Worm (Caenorhabditis elegans): ENCODE measurements around the gene tgn-38.

tgn-38 gene

ce11 chrIV:12029074-12029473 is at the start of gene tgn-38:
TSS of gene tgn-38 (minus strand) at chrIV:12029174.
- no peak for TF ChIP-seq unc-39 (tag; optimal IDR thresholded peaks at IDR 0.05)
- TF ChIP-seq nhr-12 (tag; optimal IDR thresholded peaks at IDR 0.05): no peak
- no peak for TF ChIP-seq cnd-1 (tag; optimal IDR thresholded peaks at IDR 0.05)
- TF ChIP-seq ceh-83 (GFP tag; optimal IDR thresholded peaks at IDR 0.05): no peak
- TF ChIP-seq sptf-1 (tag; optimal IDR thresholded peaks at IDR 0.05): no peak
- TF ChIP-seq lin-32 (GFP tag; optimal IDR thresholded peaks at IDR 0.05): no peak
- TF ChIP-seq bed-3 (GFP tag; optimal IDR thresholded peaks at IDR 0.05): no peak
- TF ChIP-seq flh-1 (GFP tag; optimal IDR thresholded peaks at IDR 0.05): no peak

DNA sequence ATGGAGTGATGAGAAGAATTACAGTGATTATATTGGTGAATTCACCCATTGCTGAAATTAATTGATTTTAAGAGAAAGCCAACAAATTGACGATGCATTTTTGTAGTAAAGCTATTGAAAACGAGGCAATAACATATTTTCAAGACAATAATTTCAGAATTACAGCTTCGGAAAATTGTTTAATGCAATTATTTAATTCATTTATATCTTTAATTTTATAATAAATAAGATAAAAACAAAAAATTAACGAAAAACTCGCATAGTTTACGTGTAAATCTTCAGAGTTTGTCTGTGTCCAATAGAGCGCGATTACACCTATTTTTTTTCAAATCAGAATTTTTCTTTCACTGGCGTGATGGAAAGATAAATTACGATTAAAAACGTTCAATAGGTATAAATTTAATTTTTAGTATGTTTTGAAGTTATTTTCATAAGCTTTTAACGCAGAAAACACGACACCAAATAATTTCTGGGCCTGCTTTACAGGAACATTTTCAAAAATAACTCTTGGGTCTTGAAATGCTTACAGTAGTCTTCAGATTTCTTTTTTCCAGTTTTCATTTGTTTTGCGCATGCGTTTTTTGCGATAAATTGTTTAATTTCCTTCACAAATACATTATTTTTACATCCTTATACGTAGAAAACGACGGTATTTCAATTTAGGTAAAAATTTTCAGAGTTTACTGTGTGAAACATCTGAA is 49.3 kb upstream of the tgn-38 start, which contains the start of gene tmed-1:
Gene tmed-1 (minus strand): TSS at position 51 of the 701 bp plus-strand sequence.
- TF ChIP-seq unc-39 (tag; optimal IDR thresholded peaks at IDR 0.05) (no peak), zip-8 (tag; optimal IDR thresholded peaks at IDR 0.05) (no peak), flh-1 (GFP tag; optimal IDR thresholded peaks at IDR 0.05) (no peak), unc-62 (GFP tag; optimal IDR thresholded peaks at IDR 0.05) (no peak), elt-3 (tag; optimal IDR thresholded peaks at IDR 0.05) (no peak), hlh-1 (tag; optimal IDR thresholded peaks at IDR 0.05) (no peak), sptf-1 (tag; optimal IDR thresholded peaks at IDR 0.05) (no peak), drap-1 (GFP tag; optimal IDR thresholded peaks at IDR 0.05) (no peak), pha-4 (tag; optimal IDR thresholded peaks at IDR 0.05) (no peak), mls-2 (tag; optimal IDR thresholded peaks at IDR 0.05) (no peak)

ce11 chrIV:12075497-12075896 is 46.5 kb upstream of the tgn-38 start, which contains the start of gene K08E4.7:
TSS of gene K08E4.7 (plus strand) at chrIV:12075797.
- TF ChIP-seq M03D4.4 (tag; optimal IDR thresholded peaks at IDR 0.05) (no peak), nhr-12 (tag; optimal IDR thresholded peaks at IDR 0.05) (no peak), ces-1 (GFP tag; optimal IDR thresholded peaks at IDR 0.05) (no peak), hlh-1 (tag; optimal IDR thresholded peaks at IDR 0.05) (no peak), ceh-83 (GFP tag; optimal IDR thresholded peaks at IDR 0.05) (no peak), blmp-1 (tag; optimal IDR thresholded peaks at IDR 0.05) (no peak), snpc-4 (tag; optimal IDR thresholded peaks at IDR 0.05) (no peak), elt-1 (tag; optimal IDR thresholded peaks at IDR 0.05; ENCODE audit: borderline replicate concordance, insufficient read depth) (no peak), unc-120 (tag; optimal IDR thresholded peaks at IDR 0.05; ENCODE audit: poor library complexity, severe bottlenecking) (no peak), flh-1 (GFP tag; optimal IDR thresholded peaks at IDR 0.05) (no peak), mls-2 (tag; optimal IDR thresholded peaks at IDR 0.05) (no peak), sptf-1 (tag; optimal IDR thresholded peaks at IDR 0.05) (no peak), lsy-2 (tag; optimal IDR thresholded peaks at IDR 0.05) (no peak)

DNA sequence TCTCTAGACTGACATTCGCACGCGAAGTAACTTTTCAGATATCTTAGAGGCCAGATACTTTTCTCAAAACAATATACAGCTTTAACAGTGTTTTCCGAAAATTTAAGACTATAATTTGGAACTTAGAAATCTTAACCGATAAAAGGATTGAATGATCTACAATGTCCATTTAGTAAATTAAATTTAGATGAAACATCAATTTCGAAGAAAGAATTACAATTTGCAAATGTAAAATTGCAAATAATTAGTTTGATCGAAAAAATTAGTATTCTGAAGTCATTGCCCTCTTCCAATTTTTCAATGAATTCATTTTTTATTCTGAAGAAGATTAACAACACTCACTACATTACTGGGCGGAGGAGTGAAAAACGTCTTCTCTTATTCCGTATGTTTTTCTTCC is 39.6 kb upstream of the tgn-38 start, which contains the start of gene bath-37:
Gene bath-37 (plus strand): TSS at position 301 of the 400 bp plus-strand sequence.
- TF ChIP-seq ces-1 (GFP tag; optimal IDR thresholded peaks at IDR 0.05) (no peak), bed-3 (GFP tag; optimal IDR thresholded peaks at IDR 0.05) (no peak), sptf-1 (tag; optimal IDR thresholded peaks at IDR 0.05) (no peak), tbx-8 (GFP tag; optimal IDR thresholded peaks at IDR 0.05) (no peak), cnd-1 (tag; optimal IDR thresholded peaks at IDR 0.05) (no peak)

DNA sequence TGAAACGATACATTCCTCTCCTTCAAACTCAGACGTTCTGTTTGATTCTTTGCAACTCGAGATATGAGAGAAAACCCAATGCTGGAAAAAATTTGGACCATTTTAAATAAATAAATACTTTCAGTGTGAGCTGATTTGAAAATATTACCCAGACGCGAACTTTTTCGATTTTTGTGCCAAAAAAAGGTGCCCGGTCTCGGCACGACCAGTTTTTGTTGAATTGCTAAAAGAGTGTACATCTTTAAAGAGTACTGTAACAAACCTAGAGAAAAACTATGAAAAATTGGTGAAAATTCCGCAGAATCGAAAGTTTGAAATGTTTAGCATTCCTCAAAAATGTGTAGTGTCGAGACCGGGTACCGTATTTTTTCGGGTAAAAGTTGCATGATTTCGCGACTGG is 32.3 kb upstream of the tgn-38 start, which contains the start of gene K08E4.8:
Gene K08E4.8 (minus strand): TSS at position 101 of the 400 bp plus-strand sequence.
- TF ChIP-seq pha-4 (tag; optimal IDR thresholded peaks at IDR 0.05) (no peak), tbx-8 (GFP tag; optimal IDR thresholded peaks at IDR 0.05) (no peak), nhr-12 (tag; optimal IDR thresholded peaks at IDR 0.05) (no peak), sem-2 (GFP tag; optimal IDR thresholded peaks at IDR 0.05) (no peak), ceh-39 (tag; optimal IDR thresholded peaks at IDR 0.05) (no peak), mep-1 (tag; optimal IDR thresholded peaks at IDR 0.05) (no peak), blmp-1 (tag; optimal IDR thresholded peaks at IDR 0.05) (no peak)

DNA sequence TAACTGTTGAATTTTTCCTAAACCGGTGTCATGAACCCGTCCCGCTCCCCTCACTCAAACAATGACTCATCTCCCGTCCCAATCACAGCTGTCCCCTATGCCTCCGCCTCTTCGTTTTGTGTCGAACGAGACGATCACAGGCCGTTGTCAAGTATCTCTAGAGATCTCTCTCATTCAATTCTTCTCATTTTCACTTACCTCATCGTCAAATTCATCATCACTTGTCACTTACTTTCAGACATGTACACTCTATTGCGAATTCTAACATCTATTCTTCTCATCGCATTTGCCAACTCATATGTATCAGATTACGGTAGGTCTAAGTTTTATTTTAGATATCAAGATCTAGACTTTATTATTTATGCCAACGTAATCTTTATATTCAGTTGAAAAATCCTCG is 28.5 kb upstream of the tgn-38 start, which contains the start of gene K08E4.3:
Gene K08E4.3 (plus strand): TSS at position 235 of the 400 bp plus-strand sequence.
- TF ChIP-seq elt-1 (tag; optimal IDR thresholded peaks at IDR 0.05; ENCODE audit: borderline replicate concordance, insufficient read depth) (no peak), unc-62 (GFP tag; optimal IDR thresholded peaks at IDR 0.05) (peak; percentile 77), hlh-1 (tag; optimal IDR thresholded peaks at IDR 0.05) (peak; percentile 30), unc-120 (tag; optimal IDR thresholded peaks at IDR 0.05; ENCODE audit: poor library complexity, severe bottlenecking) (peak; percentile 18)
